Fruit fly (Drosophila melanogaster) whole organism, wandering third instar larva: ENCODE measurements around the gene CG3407.

Experiments used
- Abd-B ChIP-seq: fragments of >200 bp; optimal IDR thresholded peaks from 2 replicates; lab custom pipeline; 2017; ENCODE audit warnings: missing biosample characterization, missing genetic modification characterization
- CrebA ChIP-seq: fragments of 200-800 bp; sonication (Bioruptor generic); optimal IDR thresholded peaks from 2 replicates; lab custom pipeline; 2016; ENCODE audit warnings: missing biosample characterization, mild to moderate bottlenecking, missing genetic modification characterization, borderline replicate concordance
- Dfd ChIP-seq: fragments of >200 bp; optimal IDR thresholded peaks from 2 replicates; lab custom pipeline; 2017; ENCODE audit warnings: missing biosample characterization, missing genetic modification characterization
- Dif ChIP-seq: fragments of 200-275, 200-300 bp; sonication (Bioruptor generic); optimal IDR thresholded peaks from 2 replicates; lab custom pipeline; 2018; ENCODE audit warnings: missing biosample characterization, missing genetic modification characterization; ENCODE audit not compliant: partially characterized antibody
- GATAd ChIP-seq: sonication (Bioruptor generic); optimal IDR thresholded peaks from 2 replicates; lab custom pipeline; 2016; ENCODE audit warnings: missing biosample characterization, missing genetic modification characterization
- HLH106 ChIP-seq: fragments of 200-800 bp; optimal IDR thresholded peaks from 3 replicates; lab custom pipeline; 2019; ENCODE audit warnings: missing biosample characterization, mild to moderate bottlenecking, missing genetic modification characterization, moderate library complexity
- OdsH ChIP-seq: fragments of 200-800 bp; sonication (Bioruptor generic); optimal IDR thresholded peaks from 2 replicates; lab custom pipeline; 2016; ENCODE audit warnings: missing biosample characterization, mild to moderate bottlenecking, missing genetic modification characterization
- Sp1 ChIP-seq: fragments of 200-800 bp; sonication (Bioruptor generic); optimal IDR thresholded peaks from 3 replicates; lab custom pipeline; 2019; ENCODE audit warnings: missing biosample characterization, mild to moderate bottlenecking, missing genetic modification characterization, moderate library complexity
- brk ChIP-seq: fragments of 200-800 bp; sonication (Bioruptor generic); optimal IDR thresholded peaks from 2 replicates; lab custom pipeline; 2016; ENCODE audit warnings: missing biosample characterization, mild to moderate bottlenecking, missing genetic modification characterization
- h ChIP-seq: fragments of 200-800 bp; sonication (Bioruptor generic); optimal IDR thresholded peaks from 3 replicates; lab custom pipeline; 2016; ENCODE audit warnings: missing biosample characterization, mild to moderate bottlenecking, missing genetic modification characterization
- lola ChIP-seq: fragments of >200 bp; optimal IDR thresholded peaks from 2 replicates; lab custom pipeline; 2017; ENCODE audit warnings: missing biosample characterization, missing genetic modification characterization
- pan ChIP-seq: fragments of >200 bp; optimal IDR thresholded peaks from 2 replicates; lab custom pipeline; 2017

DNA sequence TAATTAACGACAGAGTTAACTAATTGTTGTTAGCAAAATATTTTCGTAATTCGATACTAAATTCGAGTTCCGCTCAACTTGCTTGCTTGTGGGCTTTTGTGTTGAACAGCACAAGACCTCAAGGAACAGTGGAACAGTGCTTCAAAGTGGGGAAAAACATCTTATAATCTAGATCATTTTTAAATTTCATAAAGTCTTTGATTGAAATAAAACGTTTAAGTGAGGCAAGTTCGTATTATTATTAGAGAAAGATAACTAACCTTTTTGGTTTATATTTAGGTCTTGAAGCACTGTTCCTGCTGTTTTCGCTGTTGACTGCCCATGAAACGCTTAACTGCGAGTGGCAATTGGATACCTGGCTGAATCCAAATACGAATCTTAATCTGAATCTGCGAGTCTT, 30.9 kb upstream of the CG3407 start:
- no peak for TF ChIP-seq pan (lab: Kevin White, UChicago)
- TF ChIP-seq lola (GFP tag; lab: Kevin White, UChicago), result no peak
- peak; percentile 38 for TF ChIP-seq Sp1 (GFP tag; lab: Kevin White, UChicago)
- no peak for TF ChIP-seq GATAd (GFP tag; lab: Kevin White, UChicago)
- no peak for TF ChIP-seq CrebA
- TF ChIP-seq HLH106 (tag; lab: Kevin White, UChicago), result no peak
- TF ChIP-seq brk, result peak; percentile 10
- peak; percentile 61 for TF ChIP-seq OdsH (GFP tag; lab: Kevin White, UChicago)
- TF ChIP-seq Abd-B (GFP tag; lab: Kevin White, UChicago), result no peak
- no peak for TF ChIP-seq h
- TF ChIP-seq Dif (GFP tag; lab: Kevin White, UChicago), result no peak
- no peak for TF ChIP-seq Dfd (GFP tag; lab: Kevin White, UChicago)
